Fruit fly (Drosophila melanogaster) whole organism, embryonic: ENCODE data around the gene CG4896.

Experiments
- Bteb2 ChIP-seq: fragments of 200-800 bp; sonication (Bioruptor generic); optimal IDR thresholded peaks from 2 replicates; lab custom pipeline; 2016; ENCODE audit warnings: missing biosample characterization, missing genetic modification characterization
- CG10366 ChIP-seq: fragments of 200-800 bp; sonication (Bioruptor generic); IDR thresholded peaks from 2 replicates; pipeline ENCODE4 v1.3.6; 2022; ENCODE audit warnings: missing biosample characterization, missing genetic modification characterization
- CG10462 ChIP-seq: fragments of 200-800 bp; sonication (Bioruptor generic); optimal IDR thresholded peaks from 2 replicates; lab custom pipeline; 2016; ENCODE audit warnings: missing biosample characterization, missing genetic modification characterization
- CG11398 ChIP-seq: fragments of 200-800 bp; sonication (Bioruptor generic); optimal IDR thresholded peaks from 2 replicates; lab custom pipeline; 2016; ENCODE audit warnings: missing biosample characterization, missing genetic modification characterization
- CG11504 ChIP-seq: fragments of 200-800 bp; sonication (Bioruptor generic); optimal IDR thresholded peaks from 3 replicates; lab custom pipeline; 2019; ENCODE audit warnings: missing biosample characterization, mild to moderate bottlenecking, missing genetic modification characterization, moderate library complexity
- CG12219 ChIP-seq: fragments of 200-800 bp; sonication (Bioruptor generic); optimal IDR thresholded peaks from 3 replicates; lab custom pipeline; 2018; ENCODE audit warnings: missing biosample characterization, mild to moderate bottlenecking, missing genetic modification characterization
- CG1602 ChIP-seq: fragments of 200-800 bp; sonication (Bioruptor generic); optimal IDR thresholded peaks from 3 replicates; lab custom pipeline; 2016; ENCODE audit warnings: missing biosample characterization, missing genetic modification characterization
- CG1603 ChIP-seq: fragments of 200-800 bp; sonication (Bioruptor generic); optimal IDR thresholded peaks from 2 replicates; lab custom pipeline; 2019; ENCODE audit warnings: missing biosample characterization, mild to moderate bottlenecking, missing genetic modification characterization, moderate library complexity
- CG17568 ChIP-seq: fragments of 200-800 bp; sonication (Bioruptor generic); optimal IDR thresholded peaks from 2 replicates; lab custom pipeline; 2018; ENCODE audit warnings: missing biosample characterization, mild to moderate bottlenecking, missing genetic modification characterization, moderate library complexity
- CG17829 ChIP-seq: fragments of 200-800 bp; optimal IDR thresholded peaks from 2 replicates; lab custom pipeline; 2019; ENCODE audit warnings: missing biosample characterization, mild to moderate bottlenecking, missing genetic modification characterization, moderate library complexity
- CG18599 ChIP-seq: fragments of 200-800 bp; sonication (Bioruptor generic); optimal IDR thresholded peaks from 3 replicates; lab custom pipeline; 2017; ENCODE audit warnings: missing biosample characterization, missing genetic modification characterization, mild to moderate bottlenecking, moderate library complexity, missing genetic modification reagents
- CG2678 ChIP-seq: fragments of 200-800 bp; sonication (Bioruptor generic); optimal IDR thresholded peaks from 3 replicates; lab custom pipeline; 2019; ENCODE audit warnings: missing biosample characterization, mild to moderate bottlenecking, missing genetic modification characterization, moderate library complexity
- CG31224 ChIP-seq: fragments of 200-800 bp; sonication (Bioruptor generic); IDR thresholded peaks from 2 replicates; pipeline ENCODE4 v1.3.6; 2022; ENCODE audit warnings: missing biosample characterization, missing genetic modification characterization
- CG32532 ChIP-seq: fragments of 200-800 bp; sonication (Bioruptor generic); IDR thresholded peaks from 2 replicates; pipeline ENCODE4 v1.3.6; 2022; ENCODE audit warnings: missing biosample characterization, missing genetic modification characterization
- CG34422 ChIP-seq: fragments of 200-800 bp; sonication (Bioruptor generic); IDR thresholded peaks from 3 replicates; pipeline ENCODE4 v1.3.6; 2022; ENCODE audit warnings: missing biosample characterization, missing genetic modification characterization
- CG4424 ChIP-seq: fragments of 200-800 bp; sonication (Bioruptor generic); optimal IDR thresholded peaks from 3 replicates; lab custom pipeline; 2016; ENCODE audit warnings: missing biosample characterization, missing genetic modification characterization
- CG4707 ChIP-seq: fragments of 200-800 bp; sonication (Bioruptor generic); optimal IDR thresholded peaks from 2 replicates; lab custom pipeline; 2018; ENCODE audit warnings: missing biosample characterization, mild to moderate bottlenecking, missing genetic modification characterization, moderate library complexity
- CG4820 ChIP-seq: fragments of 200-800 bp; sonication (Bioruptor generic); optimal IDR thresholded peaks from 3 replicates; lab custom pipeline; 2016; ENCODE audit warnings: missing biosample characterization, missing genetic modification characterization
- CG7357 ChIP-seq: fragments of 200-800 bp; sonication (Bioruptor generic); IDR thresholded peaks from 3 replicates; pipeline ENCODE4 v1.3.6; 2022; ENCODE audit warnings: missing biosample characterization, missing genetic modification characterization
- CG9215 ChIP-seq: fragments of 200-800 bp; sonication (Bioruptor generic); IDR thresholded peaks from 2 replicates; pipeline ENCODE4 v1.3.6; 2022; ENCODE audit warnings: missing biosample characterization, missing genetic modification characterization
- CG9437 ChIP-seq: fragments of 200-800 bp; sonication (Bioruptor generic); optimal IDR thresholded peaks from 2 replicates; lab custom pipeline; 2018; ENCODE audit warnings: missing biosample characterization, mild to moderate bottlenecking, missing genetic modification characterization
- CTCF ChIP-seq: fragments of 200-800 bp; sonication (Bioruptor generic); optimal IDR thresholded peaks from 2 replicates; lab custom pipeline; 2017; ENCODE audit warnings: missing biosample characterization, mild to moderate bottlenecking, missing genetic modification characterization, moderate library complexity
- CoRest ChIP-seq: fragments of 200-800 bp; sonication (Bioruptor generic); optimal IDR thresholded peaks from 3 replicates; lab custom pipeline; 2018; ENCODE audit warnings: missing biosample characterization, mild to moderate bottlenecking, missing genetic modification characterization, moderate library complexity
- Dll ChIP-seq: fragments of 200-800 bp; sonication (Bioruptor generic); IDR thresholded peaks from 4 replicates; pipeline ENCODE4 v1.3.6; 2022; ENCODE audit warnings: missing biosample characterization, missing genetic modification characterization; ENCODE audit not compliant: partially characterized antibody
- Dp ChIP-seq: fragments of 200-800 bp; sonication (Bioruptor generic); optimal IDR thresholded peaks from 2 replicates; lab custom pipeline; 2018; ENCODE audit warnings: missing biosample characterization, mild to moderate bottlenecking, missing genetic modification characterization, moderate library complexity
- Drgx ChIP-seq: fragments of 200-800 bp; sonication (Bioruptor generic); IDR thresholded peaks from 2 replicates; pipeline ENCODE4 v1.3.6; 2022; ENCODE audit warnings: missing biosample characterization, missing genetic modification characterization
- Ets65A ChIP-seq: fragments of 200-800 bp; sonication (Bioruptor generic); peaks from one replicate; lab custom pipeline; 2016; ENCODE audit warnings: missing biosample characterization, missing genetic modification characterization
- Hand ChIP-seq: fragments of 200-800 bp; sonication (Bioruptor generic); optimal IDR thresholded peaks from 2 replicates; lab custom pipeline; 2017; ENCODE audit warnings: mild to moderate bottlenecking, missing biosample characterization, missing genetic modification reagents, missing genetic modification characterization
- Jarid2 ChIP-seq: fragments of 200-800 bp; sonication (Bioruptor generic); optimal IDR thresholded peaks from 3 replicates; lab custom pipeline; 2017; ENCODE audit warnings: mild to moderate bottlenecking, missing biosample characterization, missing genetic modification reagents, missing genetic modification characterization
- MBD-R2 ChIP-seq: fragments of 200-800 bp; sonication (Bioruptor generic); IDR thresholded peaks from 2 replicates; pipeline ENCODE4 v1.3.6; 2022; ENCODE audit warnings: missing biosample characterization, missing genetic modification characterization
- Mes4 ChIP-seq: fragments of 200-800 bp; sonication (Bioruptor generic); optimal IDR thresholded peaks from 2 replicates; lab custom pipeline; 2016; ENCODE audit warnings: missing biosample characterization, missing genetic modification characterization
- NK7.1 ChIP-seq: fragments of 200-800 bp; sonication (Bioruptor generic); optimal IDR thresholded peaks from 3 replicates; lab custom pipeline; 2016; ENCODE audit warnings: missing biosample characterization, missing genetic modification characterization
- Ptx1 ChIP-seq: fragments of 200-800 bp; sonication (Bioruptor generic); IDR thresholded peaks from 2 replicates; pipeline ENCODE4 v1.3.6; 2022; ENCODE audit warnings: missing biosample characterization, missing genetic modification characterization
- Rx ChIP-seq: fragments of 200-800 bp; sonication (Bioruptor generic); IDR thresholded peaks from 2 replicates; pipeline ENCODE4 v1.3.6; 2022; ENCODE audit warnings: missing biosample characterization, missing genetic modification characterization
- Six4 ChIP-seq: fragments of 200-800 bp; sonication (Bioruptor generic); optimal IDR thresholded peaks from 2 replicates; lab custom pipeline; 2016; ENCODE audit warnings: missing biosample characterization, missing genetic modification characterization
- Vsx1 ChIP-seq: fragments of 200-800 bp; sonication (Bioruptor generic); optimal IDR thresholded peaks from 2 replicates; lab custom pipeline; 2017; ENCODE audit warnings: missing biosample characterization, mild to moderate bottlenecking, missing genetic modification characterization, missing genetic modification reagents
- bsh ChIP-seq, 2 experiments: fragments of 200-800 bp; sonication (Bioruptor generic); optimal IDR thresholded peaks; 2 replicates each; lab custom pipeline; 2017 to 2018; ENCODE audit warnings: mild to moderate bottlenecking in 2 of 2, missing biosample characterization in 2 of 2, missing genetic modification characterization in 2 of 2, moderate library complexity in 1 of 2
- chif ChIP-seq, 2 experiments: fragments of 200-800 bp; sonication (Bioruptor generic); optimal IDR thresholded peaks; 3 replicates each; lab custom pipeline; 2016; ENCODE audit warnings: missing biosample characterization in 2 of 2, missing genetic modification characterization in 2 of 2
- croc ChIP-seq: fragments of 200-800 bp; sonication (Bioruptor generic); conservative IDR thresholded peaks from 3 replicates; pipeline ENCODE4 v1.3.6; 2022; ENCODE audit warnings: missing biosample characterization, missing genetic modification characterization
- da ChIP-seq: fragments of 200-800 bp; sonication (Bioruptor generic); optimal IDR thresholded peaks from 2 replicates; lab custom pipeline; 2016; ENCODE audit warnings: missing biosample characterization, missing genetic modification characterization
- danr ChIP-seq: fragments of 200-800 bp; sonication (Bioruptor generic); IDR thresholded peaks from 2 replicates; pipeline ENCODE4 v1.3.6; 2022; ENCODE audit warnings: missing biosample characterization, missing genetic modification characterization
- eyg ChIP-seq: fragments of 200-800 bp; sonication (Bioruptor generic); optimal IDR thresholded peaks from 3 replicates; lab custom pipeline; 2016; ENCODE audit warnings: missing biosample characterization, missing genetic modification characterization
- gem ChIP-seq: fragments of 200-800 bp; sonication (Bioruptor generic); optimal IDR thresholded peaks from 2 replicates; lab custom pipeline; 2019; ENCODE audit warnings: missing biosample characterization, mild to moderate bottlenecking, missing genetic modification characterization, moderate library complexity
- pan ChIP-seq, 4 experiments: fragments of >200 bp in 3 of 4; fragments of 200-800 bp in 1 of 4; sonication (Bioruptor generic) in 1 of 4; optimal IDR thresholded peaks in 3 of 4; IDR thresholded peaks in 1 of 4; 2 replicates each; pipeline versions ENCODE4 v1.3.6 to Lab custom; 2017 to 2022; ENCODE audit warnings: missing biosample characterization in 2 of 4, missing genetic modification characterization in 2 of 4, mixed read lengths in 1 of 4
- pum ChIP-seq: fragments of 200-800 bp; sonication (Bioruptor generic); optimal IDR thresholded peaks from 2 replicates; lab custom pipeline; 2016; ENCODE audit warnings: missing biosample characterization, missing genetic modification characterization
- ranshi ChIP-seq: fragments of 200-800 bp; sonication (Bioruptor generic); IDR thresholded peaks from 2 replicates; pipeline ENCODE4 v1.3.6; 2022; ENCODE audit warnings: missing biosample characterization, missing genetic modification characterization
- sens ChIP-seq: fragments of 200-800 bp; sonication (Bioruptor generic); peaks from one replicate; lab custom pipeline; 2016; ENCODE audit warnings: missing biosample characterization, missing genetic modification characterization
- zfh2 ChIP-seq: fragments of 200-800 bp; sonication (Bioruptor generic); optimal IDR thresholded peaks from 2 replicates; lab custom pipeline; 2016; ENCODE audit warnings: missing biosample characterization, missing genetic modification characterization

The CG4896 gene

dm6 chr2L:1144371-1145360 is 32.8 kb upstream of the CG4896 start (continued):
- TF ChIP-seq CG9215 (GFP tag; lab: Robert Waterston, UW) (no peak), eyg (GFP tag; lab: Kevin White, UChicago) (no peak), Hand (GFP tag; lab: Kevin White, UChicago) (no peak), pan (optimal IDR thresholded peaks at IDR 0.05; lab: Kevin White, UChicago) (no peak), pan (GFP tag; optimal IDR thresholded peaks at IDR 0.05 in 1 of 2, IDR thresholded peaks at IDR 0.05 in 1 of 2) (peak in 1 of 2 experiments; percentile 40), Jarid2 (GFP tag; lab: Kevin White, UChicago) (no peak), CG11504 (tag; lab: Kevin White, UChicago) (no peak), CG2678 (tag; lab: Kevin White, UChicago) (peak; percentile 81), MBD-R2 (GFP tag; lab: Robert Waterston, UW) (no peak; the same call in 1 of the 2 replicates), Vsx1 (GFP tag; lab: Kevin White, UChicago) (no peak), croc (peak; percentile 21; the same call in 2 of the 3 replicates), NK7.1 (peak; percentile 17), CG18599 (peak; percentile 75), Dll (GFP tag; lab: Robert Waterston, UW) (no peak), danr (GFP tag; lab: Robert Waterston, UW) (no peak), Dp (no peak), CG17829 (tag; lab: Kevin White, UChicago) (peak; percentile 57), CTCF (GFP tag; lab: Kevin White, UChicago) (peak; percentile 16), Drgx (GFP tag; lab: Robert Waterston, UW) (peak; percentile 43; the same call in 1 of the 2 replicates), CG1602 (GFP tag; lab: Kevin White, UChicago) (peak; percentile 36), CoRest (tag; lab: Kevin White, UChicago) (peak; percentile 60), CG17568 (peak; percentile 9), CG11398 (GFP tag; lab: Kevin White, UChicago) (no peak), chif (GFP tag; optimal IDR thresholded peaks at IDR 0.05; lab: Kevin White, UChicago) (peak; percentile 30 to 40), CG31224 (GFP tag; lab: Robert Waterston, UW) (0 out of 2 replicates have a peak, but pooled peaks have one; percentile 23), pum (peak; percentile 10), da (GFP tag; lab: Kevin White, UChicago) (no peak), CG10366 (GFP tag; lab: Robert Waterston, UW) (peak; percentile 29), CG7357 (GFP tag; lab: Robert Waterston, UW) (peak; percentile 37; the same call in 1 of the 3 replicates), CG4707 (GFP tag; lab: Kevin White, UChicago) (no peak), Mes4 (GFP tag; lab: Kevin White, UChicago) (peak; percentile 21), CG32532 (GFP tag; lab: Robert Waterston, UW) (0 out of 2 replicates have a peak, but pooled peaks have one; percentile 18), ranshi (GFP tag; lab: Robert Waterston, UW) (peak; percentile 45; the same call in 1 of the 2 replicates), Ets65A (GFP tag; lab: Kevin White, UChicago) (peak; percentile 92), CG10462 (GFP tag; lab: Kevin White, UChicago) (peak; percentile 1), CG12219 (GFP tag; lab: Kevin White, UChicago) (peak; percentile 51), Six4 (GFP tag; lab: Kevin White, UChicago) (peak; percentile 25), CG4424 (GFP tag; lab: Kevin White, UChicago) (peak; percentile 55), bsh (GFP tag; optimal IDR thresholded peaks at IDR 0.05; lab: Kevin White, UChicago) (peak; percentile 7 to 71), Rx (GFP tag; lab: Robert Waterston, UW) (no peak), gem (tag; lab: Kevin White, UChicago) (peak; percentile 81), zfh2 (GFP tag; lab: Kevin White, UChicago) (peak; percentile 32), sens (GFP tag; lab: Kevin White, UChicago) (peak; percentile 93), Bteb2 (GFP tag; lab: Kevin White, UChicago) (no peak), CG9437 (GFP tag; lab: Kevin White, UChicago) (no peak), CG1603 (tag; lab: Kevin White, UChicago) (peak; percentile 78), CG4820 (GFP tag; lab: Kevin White, UChicago) (peak; percentile 33), Ptx1 (GFP tag; lab: Robert Waterston, UW) (peak; percentile 59), CG34422 (no peak)
